Worm (Caenorhabditis elegans) whole organism, midembryonic: ENCODE results near the gene hpo-39.
A peak's percentile ranks its signal among the peaks of the same experiment; 100 is the strongest.
"Not testable (repeated sequence)": the region's sequence is repeated elsewhere in the genome, so short reads cannot be mapped to it uniquely, and the experiment has no call there.

Experiments used
- T22C8.4 ChIP-seq: fragments of 200-800 bp; sonication (Bioruptor generic); IDR thresholded peaks from 2 replicates; pipeline ENCODE4 v1.3.6; 2022; ENCODE audit warnings: missing genetic modification characterization, missing compliant biosample characterization
- cog-1 ChIP-seq: sonication (generic microtip); optimal IDR thresholded peaks from 2 replicates; lab custom pipeline; 2016; ENCODE audit warnings: missing genetic modification characterization, missing compliant biosample characterization
- flt-1 ChIP-seq: fragments of 200-800 bp; sonication (Bioruptor generic); IDR thresholded peaks from 2 replicates; pipeline ENCODE4 v1.3.6; 2022; ENCODE audit warnings: missing genetic modification characterization, missing compliant biosample characterization
- klf-2 ChIP-seq: fragments of 200-800 bp; sonication (Bioruptor generic); conservative IDR thresholded peaks from 2 replicates; pipeline ENCODE4 v1.3.6; 2022; ENCODE audit warnings: missing genetic modification reagents, missing genetic modification characterization, missing compliant biosample characterization
- med-1 ChIP-seq: sonication (generic microtip); optimal IDR thresholded peaks from 2 replicates; lab custom pipeline; 2017; ENCODE audit warnings: missing genetic modification characterization, mild to moderate bottlenecking, missing compliant biosample characterization, antibody characterized with exemption, missing genetic modification reagents; ENCODE audit not compliant: insufficient read depth
- ref-1 ChIP-seq: fragments of 200-800 bp; sonication (Bioruptor generic); conservative IDR thresholded peaks from 2 replicates; pipeline ENCODE4 v1.3.6; 2022; ENCODE audit warnings: missing genetic modification reagents, missing genetic modification characterization, missing compliant biosample characterization
- tab-1 ChIP-seq: fragments of 200-800 bp; sonication (Bioruptor generic); IDR thresholded peaks from 2 replicates; pipeline ENCODE4 v1.3.6; 2022; ENCODE audit warnings: missing genetic modification characterization, missing compliant biosample characterization
- ztf-23 ChIP-seq: fragments of 200-800 bp; sonication (Bioruptor generic); IDR thresholded peaks from 2 replicates; pipeline ENCODE4 v1.3.6; 2022; ENCODE audit warnings: missing genetic modification reagents, missing genetic modification characterization, missing compliant biosample characterization
- ztf-29 ChIP-seq: fragments of 200-800 bp; sonication (Bioruptor generic); IDR thresholded peaks from 2 replicates; pipeline ENCODE4 v1.3.6; 2022; ENCODE audit warnings: missing genetic modification reagents, missing genetic modification characterization, missing compliant biosample characterization

hpo-39 gene

DNA sequence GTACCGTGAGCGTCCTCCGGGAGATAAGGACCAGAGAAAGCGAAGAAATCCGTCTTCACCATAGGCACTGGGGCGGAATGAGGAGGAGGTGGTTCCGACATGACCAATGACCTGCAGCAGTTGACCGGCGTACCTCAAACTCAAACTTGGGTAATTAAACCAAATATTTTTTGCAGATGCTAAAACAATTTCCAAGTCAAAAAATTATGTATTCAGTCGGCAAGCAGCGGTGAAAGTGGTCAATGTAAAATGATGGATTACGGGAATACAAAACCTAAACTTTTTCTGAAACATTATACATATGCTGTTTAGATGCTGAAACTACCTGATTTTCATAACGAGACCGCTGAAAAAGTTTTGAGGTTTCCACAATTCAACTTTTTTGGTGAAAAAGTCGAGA lies at the start of gene hpo-39:
hpo-39 (minus strand) TSS at position 101 of the 400 bp plus-strand sequence.
- TF ChIP-seq ref-1, ztf-23, flt-1 (GFP tag; lab: Robert Waterston, UW): not testable (repeated sequence)

DNA sequence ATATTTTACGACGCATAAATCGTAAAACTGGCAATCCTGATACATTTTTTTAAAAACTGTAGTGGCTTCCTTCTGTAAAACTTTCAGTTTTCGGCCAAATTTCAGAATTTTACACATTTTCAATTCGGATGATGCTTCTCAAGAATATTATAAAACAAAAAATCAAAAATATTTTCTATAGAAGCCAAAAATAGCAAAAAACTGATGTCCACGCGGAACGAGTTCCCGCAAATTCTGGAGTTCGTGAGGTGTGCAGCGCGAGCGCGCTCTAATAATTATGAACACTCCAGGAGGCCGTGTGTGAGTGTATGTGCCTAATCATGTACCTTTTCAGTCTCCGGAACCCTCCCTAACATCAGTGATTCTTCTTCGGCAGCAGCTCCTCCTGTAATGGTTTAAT lies 43.5 kb upstream of the hpo-39 start, which contains the start of gene sumv-2:
sumv-2 (plus strand) TSS at position 301 of the 400 bp plus-strand sequence.
- TF ChIP-seq ref-1 (GFP tag; lab: Robert Waterston, UW) (no peak), flt-1 (GFP tag; lab: Robert Waterston, UW) (no peak), T22C8.4 (GFP tag; lab: Robert Waterston, UW) (no peak), ztf-23 (GFP tag; lab: Robert Waterston, UW) (no peak), cog-1 (tag; lab: Kevin White, UChicago) (no peak), med-1 (GFP tag; lab: Kevin White, UChicago) (no peak), tab-1 (no peak), ztf-29 (GFP tag; lab: Robert Waterston, UW) (no peak), klf-2 (GFP tag; lab: Robert Waterston, UW) (no peak)

DNA sequence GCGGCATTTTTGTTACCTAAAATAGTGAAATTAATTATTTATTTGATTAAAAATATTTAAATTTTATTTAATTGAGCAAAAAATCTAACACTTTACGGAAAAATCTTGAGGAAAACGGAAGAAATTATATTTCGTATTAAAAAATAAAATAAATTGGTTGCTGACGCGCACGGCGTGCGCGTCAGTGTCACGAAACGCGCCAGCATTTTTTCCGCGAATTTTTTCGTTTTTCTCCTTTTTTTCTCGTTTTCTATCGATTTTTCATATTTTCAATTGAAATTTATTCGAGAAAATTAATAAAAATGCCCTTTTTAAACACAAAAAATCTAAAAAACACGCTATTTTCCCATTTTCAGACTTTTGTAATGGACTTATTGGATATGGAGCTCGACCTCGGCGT lies 42.1 kb upstream of the hpo-39 start, which contains the start of the genes Y61A9LA.10 and F54D11.4:
Y61A9LA.10 (minus strand) TSS at position 16 of the 400 bp plus-strand sequence.
F54D11.4 (plus strand) TSS at position 350 of the 400 bp plus-strand sequence.
- TF ChIP-seq klf-2 (GFP tag; lab: Robert Waterston, UW) (0 out of 2 replicates have a peak, but pooled peaks have one; percentile 8), ztf-29 (GFP tag; lab: Robert Waterston, UW) (no peak), ztf-23 (GFP tag; lab: Robert Waterston, UW) (no peak)

DNA sequence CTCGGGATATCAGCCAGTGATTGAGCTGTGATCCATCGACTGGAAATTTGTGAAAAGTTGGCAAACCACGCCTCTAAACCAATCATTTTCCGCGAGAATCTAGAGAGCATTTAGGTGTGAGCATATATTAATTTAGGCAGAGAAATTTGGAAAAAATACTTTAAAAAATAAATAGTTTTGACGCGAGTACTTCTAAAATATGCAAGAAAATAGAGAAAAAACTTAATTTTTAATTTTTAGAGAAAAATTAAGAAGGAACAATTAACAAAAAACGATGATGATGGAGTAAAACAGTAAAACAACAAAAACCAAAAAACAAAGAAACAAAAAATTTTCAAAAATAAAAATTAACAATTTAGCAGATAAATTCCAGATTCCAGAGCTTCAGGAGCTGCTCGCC lies 33.1 kb upstream of the hpo-39 start, which contains the start of gene txt-6:
txt-6 (minus strand) TSS at position 101 of the 400 bp plus-strand sequence.
- TF ChIP-seq ref-1 (GFP tag; lab: Robert Waterston, UW) (no peak), T22C8.4 (GFP tag; lab: Robert Waterston, UW) (no peak), flt-1 (GFP tag; lab: Robert Waterston, UW) (no peak), ztf-29 (GFP tag; lab: Robert Waterston, UW) (no peak), cog-1 (tag; lab: Kevin White, UChicago) (no peak), klf-2 (GFP tag; lab: Robert Waterston, UW) (no peak), tab-1 (no peak), med-1 (GFP tag; lab: Kevin White, UChicago) (no peak)

DNA sequence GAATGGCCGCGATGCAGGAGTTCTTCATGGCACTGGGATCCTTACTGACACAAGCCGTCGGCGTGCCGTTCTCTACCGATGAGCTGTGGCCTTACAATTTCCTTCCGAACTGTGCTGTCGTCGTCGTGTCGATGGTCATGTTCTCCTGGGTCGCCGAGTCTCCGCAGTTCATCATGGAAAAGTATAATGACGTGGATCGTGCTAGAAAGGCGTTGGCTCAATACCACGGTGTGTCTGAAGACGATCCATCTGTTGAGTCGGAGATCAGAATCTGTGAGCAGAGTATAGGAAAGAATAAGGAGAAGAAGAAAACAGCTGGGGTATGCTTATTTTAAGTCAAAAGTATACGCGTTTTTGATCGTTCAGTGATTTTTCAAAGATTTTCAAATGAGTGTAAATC lies 25.5 kb upstream of the hpo-39 start:
- TF ChIP-seq cog-1 (tag; lab: Kevin White, UChicago) (no peak), ref-1 (GFP tag; lab: Robert Waterston, UW) (no peak), klf-2 (GFP tag; lab: Robert Waterston, UW) (no peak), flt-1 (GFP tag; lab: Robert Waterston, UW) (no peak), ztf-23 (GFP tag; lab: Robert Waterston, UW) (no peak), ztf-29 (GFP tag; lab: Robert Waterston, UW) (no peak), T22C8.4 (GFP tag; lab: Robert Waterston, UW) (no peak), tab-1 (no peak), med-1 (GFP tag; lab: Kevin White, UChicago) (no peak)

DNA sequence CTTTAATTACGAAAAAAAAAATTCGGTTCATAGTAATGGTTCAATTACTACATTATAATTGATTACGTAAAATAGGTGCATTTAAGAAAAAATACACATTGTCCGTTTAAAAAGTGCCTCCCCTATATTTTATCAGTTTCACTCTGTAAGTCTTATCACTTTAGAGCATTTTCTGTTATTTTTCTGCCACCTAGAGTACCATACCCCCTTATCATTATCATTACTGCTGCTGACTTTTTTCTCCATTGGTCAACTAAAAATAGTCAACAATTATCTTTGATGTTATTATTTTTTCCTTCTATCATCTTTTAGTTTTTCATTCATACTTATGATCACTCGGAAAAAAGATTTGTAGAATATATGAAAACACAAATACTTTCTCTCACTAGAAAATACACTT lies 24.8 kb upstream of the hpo-39 start:
- TF ChIP-seq tab-1 = no peak

DNA sequence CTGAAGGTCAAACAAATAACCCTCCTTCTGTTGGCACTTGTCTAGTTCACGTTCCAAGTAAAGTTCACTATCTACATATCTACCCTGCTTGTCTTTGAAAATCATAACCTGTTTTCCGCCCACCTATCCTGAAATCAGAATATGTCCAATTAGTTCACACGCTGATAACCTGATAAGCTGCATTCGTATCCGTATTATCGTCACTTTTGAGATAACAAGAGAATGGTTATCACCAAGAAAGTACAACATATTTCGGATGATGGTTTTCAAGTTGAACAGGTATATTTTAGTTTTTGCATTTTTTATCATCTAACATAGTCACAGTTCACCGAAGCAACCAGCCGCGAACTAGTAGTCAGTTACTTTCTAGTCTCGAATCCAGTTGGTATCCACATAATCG lies 17.1 kb upstream of the hpo-39 start:
- TF ChIP-seq tab-1 (no peak), ztf-29 (GFP tag; lab: Robert Waterston, UW) (no peak), T22C8.4 (GFP tag; lab: Robert Waterston, UW) (no peak), klf-2 (GFP tag; lab: Robert Waterston, UW) (no peak), cog-1 (tag; lab: Kevin White, UChicago) (no peak), ref-1 (GFP tag; lab: Robert Waterston, UW) (no peak), med-1 (GFP tag; lab: Kevin White, UChicago) (no peak), flt-1 (GFP tag; lab: Robert Waterston, UW) (no peak), ztf-23 (GFP tag; lab: Robert Waterston, UW) (no peak)

DNA sequence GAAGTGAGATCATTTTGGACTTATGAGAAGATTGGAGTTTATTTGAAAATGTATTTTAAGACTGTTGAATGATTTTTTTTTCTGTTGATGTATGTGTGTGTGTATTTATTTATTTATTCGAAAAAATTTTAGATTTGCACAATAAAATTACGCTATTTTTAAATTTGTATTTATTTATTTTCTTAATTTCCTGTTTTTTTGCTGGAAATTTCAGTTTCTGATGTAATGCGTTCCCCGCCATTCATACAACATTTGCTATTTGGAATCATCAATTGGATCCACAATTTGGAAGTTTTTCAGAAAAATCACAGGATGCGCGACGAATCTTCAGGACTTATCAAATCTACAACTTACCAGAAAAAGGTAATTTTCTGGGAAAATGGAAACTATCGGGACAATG lies 11.3 kb upstream of the hpo-39 start, which contains the start of gene Y61A9LA.1:
Y61A9LA.1 (plus strand) TSS at position 301 of the 400 bp plus-strand sequence.
- no peak for TF ChIP-seq klf-2 (GFP tag; lab: Robert Waterston, UW)
- TF ChIP-seq cog-1 (tag; lab: Kevin White, UChicago) = no peak
- TF ChIP-seq ztf-29 (GFP tag; lab: Robert Waterston, UW) = no peak
- TF ChIP-seq ref-1 (GFP tag; lab: Robert Waterston, UW) = no peak
- TF ChIP-seq T22C8.4 (GFP tag; lab: Robert Waterston, UW) = no peak

DNA sequence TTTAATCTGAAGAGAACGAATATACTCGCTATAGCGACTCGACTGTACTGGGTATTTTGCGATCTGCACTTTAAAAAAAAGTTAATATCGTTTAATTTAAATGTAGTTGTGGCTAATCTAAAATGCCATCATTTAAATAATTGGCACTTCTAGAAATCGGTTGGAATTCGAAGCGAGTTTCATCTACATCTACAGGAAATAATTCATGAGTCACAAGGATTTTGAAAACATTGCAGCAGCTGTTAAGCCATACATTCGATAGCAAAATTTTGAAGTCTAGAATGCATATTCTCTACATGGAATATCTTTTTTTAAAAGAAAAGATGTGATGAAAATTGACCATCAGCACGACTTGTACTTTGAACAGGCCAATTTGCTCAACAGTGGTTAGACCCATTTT lies 6.9 kb upstream of the hpo-39 start:
- no peak for TF ChIP-seq med-1 (GFP tag; lab: Kevin White, UChicago)
- TF ChIP-seq ztf-23 (GFP tag; lab: Robert Waterston, UW) = no peak
- TF ChIP-seq klf-2 (GFP tag; lab: Robert Waterston, UW) = no peak
- no peak for TF ChIP-seq flt-1 (GFP tag; lab: Robert Waterston, UW)
- no peak for TF ChIP-seq ztf-29 (GFP tag; lab: Robert Waterston, UW)
- no peak for TF ChIP-seq ref-1 (GFP tag; lab: Robert Waterston, UW)
- TF ChIP-seq cog-1 (tag; lab: Kevin White, UChicago) = no peak
- no peak for TF ChIP-seq tab-1
- no peak for TF ChIP-seq T22C8.4 (GFP tag; lab: Robert Waterston, UW)

DNA sequence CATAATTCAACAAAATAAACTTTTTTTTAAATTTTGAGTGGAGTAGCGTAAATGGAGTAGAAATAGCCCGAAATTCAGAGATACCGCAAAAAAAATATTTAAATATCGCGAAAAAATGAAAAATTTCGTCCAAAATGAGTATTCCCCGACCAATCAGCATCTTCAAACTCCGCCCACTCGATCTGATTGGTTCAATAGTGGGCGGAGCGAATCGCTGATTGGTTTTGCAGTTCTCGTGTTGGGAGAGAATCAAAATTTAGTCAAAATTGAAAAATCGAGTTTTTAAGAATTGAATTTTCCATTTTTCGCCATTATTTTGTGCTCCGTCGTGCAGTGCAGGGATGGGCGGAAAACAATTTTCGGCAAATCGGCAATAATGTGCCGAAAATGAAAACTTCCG lies 1.7 kb upstream of the hpo-39 start:
- TF ChIP-seq ztf-29 (GFP tag; lab: Robert Waterston, UW) (no peak), ref-1 (GFP tag; lab: Robert Waterston, UW) (no peak), flt-1 (GFP tag; lab: Robert Waterston, UW) (no peak), klf-2 (GFP tag; lab: Robert Waterston, UW) (no peak), tab-1 (no peak), med-1 (GFP tag; lab: Kevin White, UChicago) (no peak), ztf-23 (GFP tag; lab: Robert Waterston, UW) (no peak), cog-1 (tag; lab: Kevin White, UChicago) (no peak), T22C8.4 (GFP tag; lab: Robert Waterston, UW) (no peak)
